Worm (Caenorhabditis elegans) whole organism, young adult: ENCODE data around the gene srw-26.
"Not testable (repeated sequence)": the region's sequence is repeated elsewhere in the genome, so short reads cannot be mapped to it uniquely, and the experiment has no call there.

Source experiments
- B0019.2 ChIP-seq: fragments of 200-800 bp; sonication (Bioruptor generic); conservative IDR thresholded peaks from 2 replicates; pipeline ENCODE4 v1.3.6; 2022; ENCODE audit warnings: missing genetic modification reagents, missing genetic modification characterization, missing compliant biosample characterization
- B0261.1 ChIP-seq: sonication (generic microtip); optimal IDR thresholded peaks from 2 replicates; lab custom pipeline; 2016; ENCODE audit warnings: mild to moderate bottlenecking, missing genetic modification characterization, moderate library complexity, missing compliant biosample characterization
- F37B4.10 ChIP-seq: fragments of 200-800 bp; sonication (Bioruptor generic); IDR thresholded peaks from 2 replicates; pipeline ENCODE4 v1.3.6; 2022; ENCODE audit warnings: missing genetic modification characterization, missing compliant biosample characterization
- F49E8.2 ChIP-seq: sonication (generic microtip); optimal IDR thresholded peaks from 3 replicates; lab custom pipeline; 2017; ENCODE audit warnings: missing genetic modification characterization, mild to moderate bottlenecking, missing compliant biosample characterization, antibody characterized with exemption, moderate library complexity; ENCODE audit not compliant: insufficient read depth
- F57A8.1 ChIP-seq: fragments of 200-800 bp; sonication (Bioruptor generic); optimal IDR thresholded peaks from 2 replicates; lab custom pipeline; 2018; ENCODE audit warnings: mild to moderate bottlenecking, missing genetic modification characterization, moderate library complexity, missing compliant biosample characterization
- K12H6.12 ChIP-seq: fragments of 200-800 bp; sonication (Bioruptor generic); optimal IDR thresholded peaks from 2 replicates; lab custom pipeline; 2018; ENCODE audit warnings: mild to moderate bottlenecking, missing genetic modification characterization, missing compliant biosample characterization
- Y67H2A.10 ChIP-seq: fragments of 200-800 bp; sonication (Bioruptor generic); conservative IDR thresholded peaks from 2 replicates; pipeline ENCODE4 v1.3.6; 2022; ENCODE audit warnings: missing genetic modification reagents, missing genetic modification characterization, missing compliant biosample characterization
- Y95B8A.8 ChIP-seq: fragments of 200-800 bp; sonication (Bioruptor generic); IDR thresholded peaks from 2 replicates; pipeline ENCODE4 v1.3.6; 2022; ENCODE audit warnings: missing genetic modification reagents, missing genetic modification characterization, missing compliant biosample characterization
- attf-3 ChIP-seq: fragments of 200-800 bp; sonication (Bioruptor generic); conservative IDR thresholded peaks from 2 replicates; pipeline ENCODE4 v1.3.6; 2022; ENCODE audit warnings: missing genetic modification reagents, missing genetic modification characterization, missing compliant biosample characterization
- attf-6 ChIP-seq: fragments of 200-800 bp; sonication (Bioruptor generic); IDR thresholded peaks from 2 replicates; pipeline ENCODE4 v1.3.6; 2022; ENCODE audit warnings: missing genetic modification reagents, missing genetic modification characterization, missing compliant biosample characterization
- bed-1 ChIP-seq: fragments of 200-800 bp; sonication (Bioruptor generic); IDR thresholded peaks from 2 replicates; pipeline ENCODE4 v1.3.6; 2022; ENCODE audit warnings: missing genetic modification reagents, missing genetic modification characterization, missing compliant biosample characterization
- cebp-2 ChIP-seq: fragments of 200-800 bp; sonication (Bioruptor generic); IDR thresholded peaks from 2 replicates; pipeline ENCODE4 v1.3.6; 2022; ENCODE audit warnings: missing genetic modification characterization, missing compliant biosample characterization
- dpl-1 ChIP-seq: fragments of 150-350 bp; optimal IDR thresholded peaks from 2 replicates; lab custom pipeline; 2014; ENCODE audit warnings: missing biosample characterization, missing genetic modification reagents, missing genetic modification characterization
- egl-18 ChIP-seq: fragments of 200-800 bp; sonication (Bioruptor generic); IDR thresholded peaks from 2 replicates; pipeline ENCODE4 v1.3.6; 2022; ENCODE audit warnings: missing genetic modification reagents, missing genetic modification characterization, missing compliant biosample characterization
- egl-44 ChIP-seq: fragments of 200-800 bp; sonication (Bioruptor generic); IDR thresholded peaks from 2 replicates; pipeline ENCODE4 v1.3.6; 2022; ENCODE audit warnings: missing genetic modification reagents, missing genetic modification characterization, missing compliant biosample characterization
- ekl-4 ChIP-seq: fragments of 200-800 bp; sonication (Bioruptor generic); IDR thresholded peaks from 2 replicates; pipeline ENCODE4 v1.3.6; 2022; ENCODE audit warnings: missing genetic modification reagents, missing genetic modification characterization, missing compliant biosample characterization
- fkh-3 ChIP-seq: sonication (generic microtip); optimal IDR thresholded peaks from 2 replicates; lab custom pipeline; 2016; ENCODE audit warnings: mild to moderate bottlenecking, missing genetic modification characterization, missing compliant biosample characterization
- hrde-1 ChIP-seq: sonication (generic microtip); optimal IDR thresholded peaks from 2 replicates; lab custom pipeline; 2016; ENCODE audit warnings: missing genetic modification characterization, mild to moderate bottlenecking, missing compliant biosample characterization, moderate library complexity, missing genotype, missing genetic modification reagents, borderline replicate concordance
- hsf-1 ChIP-seq: fragments of 200-800 bp; sonication (Bioruptor generic); IDR thresholded peaks from 2 replicates; pipeline ENCODE4 v1.3.6; 2022; ENCODE audit warnings: missing genetic modification reagents, missing genetic modification characterization, missing compliant biosample characterization
- let-607 ChIP-seq, 2 experiments: fragments of 200-800 bp in 1 of 2; sonication (Bioruptor generic) in 1 of 2; sonication (generic microtip) in 1 of 2; optimal IDR thresholded peaks; 2 replicates each; lab custom pipeline; 2016 to 2018; ENCODE audit warnings: mild to moderate bottlenecking in 2 of 2, missing compliant biosample characterization in 2 of 2, missing genetic modification characterization in 2 of 2, moderate library complexity in 2 of 2, missing genotype in 1 of 2
- lin-26 ChIP-seq: fragments of 200-800 bp; sonication (Bioruptor generic); IDR thresholded peaks from 2 replicates; pipeline ENCODE4 v1.3.6; 2022; ENCODE audit warnings: missing genetic modification reagents, missing genetic modification characterization, missing compliant biosample characterization
- lin-40 ChIP-seq: sonication (generic microtip); optimal IDR thresholded peaks from 2 replicates; lab custom pipeline; 2016; ENCODE audit warnings: missing genetic modification characterization, mild to moderate bottlenecking, missing compliant biosample characterization, missing genotype, missing genetic modification reagents
- madf-6 ChIP-seq: fragments of 200-800 bp; sonication (Bioruptor generic); IDR thresholded peaks from 2 replicates; pipeline ENCODE4 v1.3.6; 2022; ENCODE audit warnings: missing genetic modification reagents, missing genetic modification characterization, missing compliant biosample characterization
- mel-28 ChIP-seq: sonication (generic microtip); optimal IDR thresholded peaks from 2 replicates; lab custom pipeline; 2016; ENCODE audit warnings: borderline replicate concordance, mild to moderate bottlenecking, missing genetic modification characterization, missing compliant biosample characterization
- mxl-1 ChIP-seq: sonication (generic microtip); optimal IDR thresholded peaks from 2 replicates; lab custom pipeline; 2016; ENCODE audit warnings: missing genetic modification characterization, missing compliant biosample characterization
- nfyb-1 ChIP-seq: fragments of 200-800 bp; sonication (Bioruptor generic); IDR thresholded peaks from 2 replicates; pipeline ENCODE4 v1.3.6; 2022; ENCODE audit warnings: missing genetic modification reagents, missing genetic modification characterization, missing compliant biosample characterization
- nhr-120 ChIP-seq: fragments of 200-800 bp; sonication (Bioruptor generic); IDR thresholded peaks from 2 replicates; pipeline ENCODE4 v1.3.6; 2022; ENCODE audit warnings: missing genetic modification characterization, missing compliant biosample characterization
- pbrm-1 ChIP-seq: fragments of 200-800 bp; sonication (Bioruptor generic); IDR thresholded peaks from 2 replicates; pipeline ENCODE4 v1.3.6; 2022; ENCODE audit warnings: missing genetic modification reagents, missing genetic modification characterization, missing compliant biosample characterization
- pha-4 ChIP-seq: fragments of 150-350 bp; sonication (generic microtip); optimal IDR thresholded peaks from 2 replicates; lab custom pipeline; 2014; ENCODE audit warnings: missing biosample characterization, missing genetic modification reagents, missing genetic modification characterization
- rec-8 ChIP-seq, 2 experiments: sonication (generic microtip); optimal IDR thresholded peaks; 2 replicates each; lab custom pipeline; 2016; ENCODE audit warnings: mild to moderate bottlenecking in 2 of 2, missing genetic modification characterization in 2 of 2, missing genetic modification reagents in 2 of 2, missing genotype in 2 of 2, missing biosample characterization in 1 of 2, missing compliant biosample characterization in 1 of 2, moderate library complexity in 1 of 2
- repo-1 ChIP-seq: sonication (generic microtip); optimal IDR thresholded peaks from 2 replicates; lab custom pipeline; 2017; ENCODE audit warnings: mild to moderate bottlenecking, missing genetic modification characterization, missing compliant biosample characterization
- sdz-38 ChIP-seq: sonication (generic microtip); optimal IDR thresholded peaks from 2 replicates; lab custom pipeline; 2016; ENCODE audit warnings: missing genotype, missing genetic modification characterization, missing compliant biosample characterization
- sea-2 ChIP-seq: fragments of 200-800 bp; sonication (Bioruptor generic); IDR thresholded peaks from 2 replicates; pipeline ENCODE4 v1.3.6; 2022; ENCODE audit warnings: missing genetic modification characterization, missing compliant biosample characterization
- somi-1 ChIP-seq: fragments of 200-800 bp; sonication (Bioruptor generic); optimal IDR thresholded peaks from 2 replicates; lab custom pipeline; 2018; ENCODE audit warnings: mild to moderate bottlenecking, missing genetic modification characterization, missing compliant biosample characterization
- tbp1 ChIP-seq: fragments of 200-800 bp; sonication (Bioruptor generic); optimal IDR thresholded peaks from 2 replicates; lab custom pipeline; 2018; ENCODE audit warnings: mild to moderate bottlenecking, missing genetic modification characterization, missing compliant biosample characterization
- unc-62 ChIP-seq: fragments of 150-350 bp; optimal IDR thresholded peaks from 2 replicates; lab custom pipeline; 2014; ENCODE audit warnings: missing biosample characterization, missing genetic modification reagents, missing genetic modification characterization
- ztf-25 ChIP-seq: fragments of 200-800 bp; sonication (Bioruptor generic); IDR thresholded peaks from 2 replicates; pipeline ENCODE4 v1.3.6; 2022; ENCODE audit warnings: missing genetic modification reagents, missing genetic modification characterization, missing compliant biosample characterization
- ztf-3 ChIP-seq: fragments of 200-800 bp; sonication (Bioruptor generic); optimal IDR thresholded peaks from 2 replicates; lab custom pipeline; 2018; ENCODE audit warnings: mild to moderate bottlenecking, missing genetic modification characterization, missing compliant biosample characterization

srw-26 gene

ce11 chrV:15929882-15930281 lies 2.4 kb downstream of the srw-26 start, which contains the start of gene srbc-77:
Gene srbc-77 (plus strand): TSS chrV:15930182.
- not testable (repeated sequence) for TF ChIP-seq attf-6; F57A8.1 (GFP tag; lab: Kevin White, UChicago); F49E8.2 (tag; lab: Kevin White, UChicago)

ce11 chrV:15928325-15928724 lies 4.0 kb downstream of the srw-26 start, which contains the start of gene pzf-1:
Gene pzf-1 (minus strand): TSS chrV:15928425.
- TF ChIP-seq lin-26 (GFP tag; lab: Robert Waterston, UW), result no peak
- no peak for TF ChIP-seq hrde-1 (tag; lab: Kevin White, UChicago)
- no peak for TF ChIP-seq cebp-2 (GFP tag; lab: Robert Waterston, UW)
- TF ChIP-seq attf-3 (GFP tag; lab: Robert Waterston, UW), result no peak
- TF ChIP-seq somi-1 (GFP tag; lab: Kevin White, UChicago), result no peak
- TF ChIP-seq Y95B8A.8 (GFP tag; lab: Robert Waterston, UW), result no peak
- TF ChIP-seq F37B4.10 (GFP tag; lab: Robert Waterston, UW), result no peak
- no peak for TF ChIP-seq egl-18 (GFP tag; lab: Robert Waterston, UW)
- TF ChIP-seq ztf-3 (GFP tag; lab: Kevin White, UChicago), result no peak
- TF ChIP-seq bed-1 (GFP tag; lab: Robert Waterston, UW), result no peak
- no peak for TF ChIP-seq mel-28 (tag; lab: Kevin White, UChicago)
- TF ChIP-seq pbrm-1 (GFP tag; lab: Robert Waterston, UW), result no peak
- no peak for TF ChIP-seq egl-44
- TF ChIP-seq rec-8 (tag; optimal IDR thresholded peaks at IDR 0.05; lab: Kevin White, UChicago), result no peak
- no peak for TF ChIP-seq madf-6 (GFP tag; lab: Robert Waterston, UW)
- TF ChIP-seq tbp1 (GFP tag; lab: Kevin White, UChicago), result no peak
- TF ChIP-seq Y67H2A.10 (GFP tag; lab: Robert Waterston, UW), result no peak
- no peak for TF ChIP-seq let-607 (tag; optimal IDR thresholded peaks at IDR 0.05; lab: Kevin White, UChicago)
- no peak for TF ChIP-seq B0019.2
- no peak for TF ChIP-seq nhr-120 (GFP tag; lab: Robert Waterston, UW)

ce11 chrV:15924307-15924706 lies 8.0 kb downstream of the srw-26 start, which contains the start of gene nhr-108:
Gene nhr-108 (minus strand): TSS chrV:15924472.
- TF ChIP-seq B0261.1 (tag; lab: Kevin White, UChicago) (no peak), repo-1 (tag; lab: Kevin White, UChicago) (no peak), mxl-1 (tag; lab: Kevin White, UChicago) (no peak), sdz-38 (tag; lab: Kevin White, UChicago) (no peak), nfyb-1 (no peak), ztf-25 (GFP tag; lab: Robert Waterston, UW) (no peak)

- TF ChIP-seq lin-40 (tag; lab: Kevin White, UChicago) (no peak), pha-4 (tag; lab: Kevin White, UChicago) (no peak), unc-62 (no peak), K12H6.12 (tag; lab: Kevin White, UChicago) (no peak), F37B4.10 (GFP tag; lab: Robert Waterston, UW) (no peak), pbrm-1 (GFP tag; lab: Robert Waterston, UW) (no peak), B0019.2 (no peak), sea-2 (GFP tag; lab: Robert Waterston, UW) (no peak), hsf-1 (GFP tag; lab: Robert Waterston, UW) (no peak), dpl-1 (GFP tag; lab: Kevin White, UChicago) (no peak), fkh-3 (tag; lab: Kevin White, UChicago) (no peak), ztf-25 (GFP tag; lab: Robert Waterston, UW) (no peak), ekl-4 (GFP tag; lab: Robert Waterston, UW) (no peak)
Measured at ce11 chrV:15922979-15923378, 9.3 kb downstream of the srw-26 start, which contains the start of gene F35E8.13. Gene F35E8.13 (plus strand): TSS chrV:15923279.
